Worm (Caenorhabditis elegans) whole organism, L1 larva: ENCODE data around the gene aqp-1.
A peak's percentile ranks its signal among the peaks of the same experiment; 100 is the strongest.

Source experiments
- C16A3.4 ChIP-seq: fragments of 150-350 bp; optimal IDR thresholded peaks from 2 replicates; lab custom pipeline; 2014; ENCODE audit warnings: missing biosample characterization, missing genetic modification characterization
- C34B4.2 ChIP-seq: sonication (generic microtip); optimal IDR thresholded peaks from 2 replicates; lab custom pipeline; 2017; ENCODE audit warnings: mild to moderate bottlenecking, missing genetic modification characterization, missing compliant biosample characterization
- F16B12.6 ChIP-seq: fragments of 150-350 bp; optimal IDR thresholded peaks from 2 replicates; lab custom pipeline; 2014; ENCODE audit warnings: missing biosample characterization, missing genetic modification characterization
- aly-2 ChIP-seq: fragments of 150-350 bp; optimal IDR thresholded peaks from 2 replicates; lab custom pipeline; 2014; ENCODE audit warnings: missing biosample characterization, missing genetic modification characterization
- ama-1 ChIP-seq: fragments of 150-350 bp; optimal IDR thresholded peaks from 2 replicates; lab custom pipeline; 2014
- blmp-1 ChIP-seq: fragments of 150-350 bp; optimal IDR thresholded peaks from 2 replicates; lab custom pipeline; 2014; ENCODE audit warnings: missing biosample characterization, missing genetic modification characterization
- ceh-82 ChIP-seq, 3 experiments: fragments of 150-350 bp in 1 of 3; sonication (generic microtip) in 2 of 3; optimal IDR thresholded peaks; 2 replicates each; lab custom pipeline; 2014 to 2017; ENCODE audit warnings: missing biosample characterization in 3 of 3, missing genetic modification characterization in 3 of 3
- efl-1 ChIP-seq, 4 experiments: fragments of 150-350 bp; optimal IDR thresholded peaks in 3 of 4; peaks in 1 of 4; 1 replicate in 1 of 4; 2 replicates in 3 of 4; lab custom pipeline; 2014; ENCODE audit warnings: missing biosample characterization in 2 of 4, missing genetic modification characterization in 2 of 4, missing genetic modification reagents in 2 of 4
- elt-2 ChIP-seq: sonication (generic microtip); optimal IDR thresholded peaks from 2 replicates; lab custom pipeline; 2016; ENCODE audit warnings: missing genetic modification characterization, mild to moderate bottlenecking, inconsistent platforms, missing compliant biosample characterization, missing genetic modification reagents
- fos-1 ChIP-seq: fragments of 150-350 bp; optimal IDR thresholded peaks from 2 replicates; lab custom pipeline; 2014; ENCODE audit warnings: missing biosample characterization, missing genetic modification characterization
- grh-1 ChIP-seq: fragments of 200-800 bp; sonication (Bioruptor generic); IDR thresholded peaks from 2 replicates; pipeline ENCODE4 v1.3.6; 2022; ENCODE audit warnings: missing genetic modification reagents, missing genetic modification characterization, missing compliant biosample characterization
- hlh-17 ChIP-seq: fragments of 200-800 bp; sonication (Bioruptor generic); optimal IDR thresholded peaks from 2 replicates; lab custom pipeline; 2018; ENCODE audit warnings: missing genetic modification characterization, mild to moderate bottlenecking, missing compliant biosample characterization, moderate library complexity, borderline replicate concordance
- isw-1 ChIP-seq: fragments of 200-800 bp; sonication (Bioruptor generic); IDR thresholded peaks from 2 replicates; pipeline ENCODE4 v1.3.6; 2022; ENCODE audit warnings: missing genetic modification characterization, missing compliant biosample characterization
- jun-1 ChIP-seq: fragments of 150-350 bp; optimal IDR thresholded peaks from 2 replicates; lab custom pipeline; 2014; ENCODE audit warnings: missing biosample characterization, missing genetic modification reagents, missing genetic modification characterization
- lin-15B ChIP-seq: fragments of 150-350 bp; sonication (generic microtip); optimal IDR thresholded peaks from 3 replicates; lab custom pipeline; 2014; ENCODE audit warnings: missing biosample characterization, missing genetic modification characterization
- lin-35 ChIP-seq, 2 experiments: fragments of 150-350 bp; optimal IDR thresholded peaks; 2 replicates each; lab custom pipeline; 2014; ENCODE audit warnings: missing biosample characterization in 2 of 2, missing genetic modification characterization in 2 of 2, missing genetic modification reagents in 2 of 2
- lin-39 ChIP-seq: fragments of 150-350 bp; optimal IDR thresholded peaks from 2 replicates; lab custom pipeline; 2014; ENCODE audit warnings: missing biosample characterization, missing genetic modification reagents, missing genetic modification characterization
- lir-3 ChIP-seq: sonication (generic microtip); optimal IDR thresholded peaks from 2 replicates; lab custom pipeline; 2016; ENCODE audit warnings: mild to moderate bottlenecking, missing genetic modification characterization, moderate library complexity, missing compliant biosample characterization; ENCODE audit not compliant: poor library complexity
- lsy-2 ChIP-seq, 2 experiments: fragments of 150-350 bp; optimal IDR thresholded peaks; 2 replicates each; lab custom pipeline; 2014; ENCODE audit warnings: missing biosample characterization in 2 of 2, missing genetic modification characterization in 2 of 2
- mdl-1 ChIP-seq, 2 experiments: fragments of 150-350 bp; optimal IDR thresholded peaks; 2 replicates each; lab custom pipeline; 2014 to 2017; ENCODE audit warnings: missing biosample characterization in 2 of 2, missing genetic modification characterization in 2 of 2, inconsistent platforms in 1 of 2
- mef-2 ChIP-seq: fragments of 150-350 bp; optimal IDR thresholded peaks from 2 replicates; lab custom pipeline; 2014; ENCODE audit warnings: missing biosample characterization, missing genetic modification characterization
- mep-1 ChIP-seq: fragments of 150-350 bp; optimal IDR thresholded peaks from 2 replicates; lab custom pipeline; 2014; ENCODE audit warnings: missing biosample characterization, missing genetic modification characterization
- nhr-19 ChIP-seq: fragments of 200-800 bp; sonication (Bioruptor generic); conservative IDR thresholded peaks from 2 replicates; pipeline ENCODE4 v1.3.6; 2022; ENCODE audit warnings: missing genetic modification characterization, missing compliant biosample characterization
- nhr-20 ChIP-seq: sonication (generic microtip); optimal IDR thresholded peaks from 2 replicates; lab custom pipeline; 2016; ENCODE audit warnings: mild to moderate bottlenecking, missing genetic modification characterization, missing compliant biosample characterization
- nhr-237 ChIP-seq: fragments of 150-350 bp; optimal IDR thresholded peaks from 2 replicates; lab custom pipeline; 2014; ENCODE audit warnings: missing biosample characterization, missing genetic modification characterization
- nhr-28 ChIP-seq: fragments of 150-350 bp; optimal IDR thresholded peaks from 2 replicates; lab custom pipeline; 2014; ENCODE audit warnings: missing biosample characterization, missing genetic modification characterization
- nhr-47 ChIP-seq: sonication (generic microtip); optimal IDR thresholded peaks from 2 replicates; lab custom pipeline; 2016; ENCODE audit warnings: mild to moderate bottlenecking, missing genetic modification characterization, moderate library complexity, missing compliant biosample characterization
- nhr-71 ChIP-seq: sonication (generic microtip); optimal IDR thresholded peaks from 2 replicates; lab custom pipeline; 2016; ENCODE audit warnings: mild to moderate bottlenecking, missing genetic modification characterization, moderate library complexity, missing compliant biosample characterization
- nhr-76 ChIP-seq: sonication (generic microtip); optimal IDR thresholded peaks from 2 replicates; lab custom pipeline; 2017; ENCODE audit warnings: missing biosample characterization, missing genetic modification characterization
- nhr-77 ChIP-seq: fragments of 150-350 bp; optimal IDR thresholded peaks from 2 replicates; lab custom pipeline; 2014; ENCODE audit warnings: missing biosample characterization, missing genetic modification characterization
- nhr-85 ChIP-seq: sonication (generic microtip); peaks from one replicate; lab custom pipeline; 2016; ENCODE audit warnings: missing genetic modification characterization, inconsistent platforms, missing compliant biosample characterization
- nhr-90 ChIP-seq: sonication (generic microtip); optimal IDR thresholded peaks from 2 replicates; lab custom pipeline; 2016; ENCODE audit warnings: mild to moderate bottlenecking, missing genetic modification characterization, missing compliant biosample characterization; ENCODE audit not compliant: poor library complexity
- skn-1 ChIP-seq: fragments of 150-350 bp; optimal IDR thresholded peaks from 2 replicates; lab custom pipeline; 2014; ENCODE audit warnings: missing biosample characterization, missing genetic modification characterization
- snpc-4 ChIP-seq: fragments of 150-350 bp; optimal IDR thresholded peaks from 2 replicates; lab custom pipeline; 2014; ENCODE audit warnings: missing biosample characterization, missing genetic modification characterization
- snu-23 ChIP-seq: sonication (generic microtip); optimal IDR thresholded peaks from 2 replicates; lab custom pipeline; 2016; ENCODE audit warnings: missing genetic modification characterization, missing compliant biosample characterization
- sox-4 ChIP-seq: sonication (generic microtip); optimal IDR thresholded peaks from 2 replicates; lab custom pipeline; 2016; ENCODE audit warnings: missing genetic modification characterization, missing compliant biosample characterization
- sptf-1 ChIP-seq: fragments of 150-350 bp; optimal IDR thresholded peaks from 2 replicates; lab custom pipeline; 2014; ENCODE audit warnings: missing biosample characterization, missing genetic modification characterization
- tbx-2 ChIP-seq: sonication (generic microtip); optimal IDR thresholded peaks from 2 replicates; lab custom pipeline; 2016; ENCODE audit warnings: missing genetic modification characterization, missing compliant biosample characterization
- unc-130 ChIP-seq: fragments of 150-350 bp; optimal IDR thresholded peaks from 2 replicates; lab custom pipeline; 2017; ENCODE audit warnings: missing biosample characterization, missing genetic modification characterization, inconsistent platforms
- unc-86 ChIP-seq: sonication (generic microtip); optimal IDR thresholded peaks from 2 replicates; lab custom pipeline; 2016; ENCODE audit warnings: missing genetic modification characterization, missing compliant biosample characterization
- unc-98 ChIP-seq: fragments of 200-800 bp; sonication (Bioruptor generic); IDR thresholded peaks from 2 replicates; pipeline ENCODE4 v1.3.6; 2022; ENCODE audit warnings: missing genetic modification characterization, missing compliant biosample characterization

The aqp-1 gene

ce11 chrII:7269783-7270182 is 31.6 kb upstream of the aqp-1 start:
- TF ChIP-seq nhr-20: peak; percentile 17
- TF ChIP-seq elt-2 (tag; lab: Kevin White, UChicago): peak; percentile 43
- TF ChIP-seq fos-1: no peak

ce11 chrII:7264675-7265074 is 26.5 kb upstream of the aqp-1 start:
- TF ChIP-seq hlh-17 (GFP tag; lab: Kevin White, UChicago) (no peak), snu-23 (no peak), elt-2 (tag; lab: Kevin White, UChicago) (peak; percentile 96), lin-35 (GFP tag; optimal IDR thresholded peaks at IDR 0.05; lab: Kevin White, UChicago) (peak in 1 of 2 experiments; percentile 47), efl-1 (optimal IDR thresholded peaks at IDR 0.05; lab: Kevin White, UChicago) (no peak), efl-1 (GFP tag; optimal IDR thresholded peaks at IDR 0.05 in 1 of 2; lab: Kevin White, UChicago) (peak in 1 of 2 experiments; percentile 41), lin-39 (tag; lab: Kevin White, UChicago) (no peak), nhr-71 (tag; lab: Kevin White, UChicago) (peak; percentile 32), nhr-20 (peak; percentile 68), nhr-76 (tag; lab: Kevin White, UChicago) (no peak), jun-1 (tag; lab: Kevin White, UChicago) (peak; percentile 55), blmp-1 (tag; lab: Kevin White, UChicago) (peak; percentile 42), skn-1 (no peak), nhr-90 (peak; percentile 35), sptf-1 (tag; lab: Kevin White, UChicago) (no peak), mdl-1 (tag; optimal IDR thresholded peaks at IDR 0.05; lab: Kevin White, UChicago) (peak in 1 of 2 experiments; percentile 61)

- TF ChIP-seq nhr-90 (no peak), lin-15B (tag; lab: Kevin White, UChicago) (no peak), sptf-1 (tag; lab: Kevin White, UChicago) (no peak), efl-1 (optimal IDR thresholded peaks at IDR 0.05; lab: Kevin White, UChicago) (no peak), efl-1 (GFP tag; optimal IDR thresholded peaks at IDR 0.05 in 1 of 2; lab: Kevin White, UChicago) (no peak), mep-1 (tag; lab: Kevin White, UChicago) (no peak)
Observed at ce11 chrII:7261854-7262253, 23.7 kb upstream of the aqp-1 start, which contains the start of gene C30G12.4. TSS of gene C30G12.4 (plus strand) at chrII:7262154.

ce11 chrII:7255614-7256162 is 17.5 kb upstream of the aqp-1 start, which contains the start of gene F32A5.8:
TSS of gene F32A5.8 (plus strand) at chrII:7256112.
- peak; percentile 14 for TF ChIP-seq lir-3 (tag; lab: Kevin White, UChicago)
- no peak for TF ChIP-seq tbx-2
- TF ChIP-seq nhr-20: peak; percentile 18
- peak; percentile 1 for TF ChIP-seq nhr-90
- TF ChIP-seq unc-130: no peak
- TF ChIP-seq blmp-1 (tag; lab: Kevin White, UChicago): peak; percentile 3
- TF ChIP-seq mep-1 (tag; lab: Kevin White, UChicago): no peak
- peak; percentile 58 for TF ChIP-seq elt-2 (tag; lab: Kevin White, UChicago)
- TF ChIP-seq ceh-82 (tag; optimal IDR thresholded peaks at IDR 0.05; lab: Kevin White, UChicago): no peak
- peak; percentile 23 for TF ChIP-seq nhr-77 (tag; lab: Kevin White, UChicago)
- no peak for TF ChIP-seq isw-1 (GFP tag; lab: Robert Waterston, UW)
- peak in 1 of 2 experiments; percentile 30 for TF ChIP-seq lin-35 (GFP tag; optimal IDR thresholded peaks at IDR 0.05; lab: Kevin White, UChicago)
- TF ChIP-seq nhr-85 (tag; lab: Kevin White, UChicago): peak; percentile 21

- no peak for TF ChIP-seq unc-98
- TF ChIP-seq lin-35 (GFP tag; optimal IDR thresholded peaks at IDR 0.05; lab: Kevin White, UChicago): peak in 1 of 2 experiments; percentile 27
- no peak for TF ChIP-seq lir-3 (tag; lab: Kevin White, UChicago)
- peak; percentile 28 for TF ChIP-seq blmp-1 (tag; lab: Kevin White, UChicago)
- TF ChIP-seq C34B4.2 (tag; lab: Kevin White, UChicago): no peak
- no peak for TF ChIP-seq nhr-19 (GFP tag; lab: Robert Waterston, UW)
- no peak for TF ChIP-seq mef-2 (tag; lab: Kevin White, UChicago)
- no peak for TF ChIP-seq ceh-82 (tag; optimal IDR thresholded peaks at IDR 0.05; lab: Kevin White, UChicago)
- TF ChIP-seq nhr-28: no peak
- no peak for TF ChIP-seq aly-2 (tag; lab: Kevin White, UChicago)
- no peak for TF ChIP-seq F16B12.6 (tag; lab: Kevin White, UChicago)
- no peak for TF ChIP-seq nhr-85 (tag; lab: Kevin White, UChicago)
- no peak for TF ChIP-seq nhr-47 (tag; lab: Kevin White, UChicago)
- no peak for TF ChIP-seq snpc-4
- TF ChIP-seq C16A3.4 (tag; lab: Kevin White, UChicago): peak; percentile 6
- no peak for TF ChIP-seq unc-130
- TF ChIP-seq ama-1 (lab: Kevin White, UChicago): no peak
- TF ChIP-seq mep-1 (tag; lab: Kevin White, UChicago): peak; percentile 2
- no peak for TF ChIP-seq nhr-237 (tag; lab: Kevin White, UChicago)
- TF ChIP-seq unc-86 (tag; lab: Kevin White, UChicago): no peak
- TF ChIP-seq tbx-2: no peak
- peak in 1 of 2 experiments; percentile 27 for TF ChIP-seq efl-1 (optimal IDR thresholded peaks at IDR 0.05; lab: Kevin White, UChicago)
- peak in 1 of 2 experiments; percentile 3 for TF ChIP-seq efl-1 (GFP tag; optimal IDR thresholded peaks at IDR 0.05 in 1 of 2; lab: Kevin White, UChicago)
- no peak for TF ChIP-seq sox-4 (tag; lab: Kevin White, UChicago)
- TF ChIP-seq grh-1 (GFP tag; lab: Robert Waterston, UW): no peak
- peak in 1 of 2 experiments; percentile 12 for TF ChIP-seq lsy-2 (tag; optimal IDR thresholded peaks at IDR 0.05; lab: Kevin White, UChicago)
- peak; percentile 40 for TF ChIP-seq nhr-20
Observed at ce11 chrII:7253073-7253472, 14.9 kb upstream of the aqp-1 start, which contains the start of gene lsm-4. TSS of gene lsm-4 (minus strand) at chrII:7253163.
